Worm (Caenorhabditis elegans) whole organism, L4/young adult: Measurements from ENCODE around the gene tag-191.

ENCODE experiments used
- dao-5 ChIP-seq: sonication (generic microtip); optimal IDR thresholded peaks from 2 replicates; lab custom pipeline; 2016; ENCODE audit warnings: missing genotype, missing genetic modification characterization, moderate library complexity, missing compliant biosample characterization
- him-1 ChIP-seq: sonication (generic microtip); optimal IDR thresholded peaks from 2 replicates; lab custom pipeline; 2016; ENCODE audit warnings: missing genotype, missing genetic modification reagents, missing genetic modification characterization, missing compliant biosample characterization

- TF ChIP-seq him-1 (tag; lab: Kevin White, UChicago): no peak
- no peak for TF ChIP-seq dao-5
Measured at ce11 chrV:14496446-14496845, 39.7 kb downstream of the tag-191 start.
